Fruit fly (Drosophila melanogaster): Measurements from ENCODE around the gene mRpL35.

DNA sequence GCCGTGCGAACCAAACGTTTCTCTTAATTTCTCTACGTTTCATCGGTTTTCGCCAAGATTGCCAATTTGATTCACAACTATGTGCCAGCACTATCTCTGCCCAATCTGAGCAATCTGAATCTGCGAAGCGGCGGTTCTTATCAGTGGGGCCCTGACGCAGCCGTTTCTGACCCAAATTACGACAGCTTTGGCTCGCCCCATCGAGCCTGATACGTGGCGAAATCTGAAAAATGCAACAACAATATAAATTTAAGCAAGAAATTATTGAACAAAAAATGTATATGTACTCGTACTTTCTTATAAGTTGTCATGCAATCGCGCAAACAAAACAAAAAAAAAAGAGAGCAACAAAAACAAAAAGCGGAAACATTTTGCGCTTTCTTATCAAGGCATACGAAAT lies 46.4 kb upstream of the mRpL35 start:
- TF ChIP-seq CG15710 (tag; optimal IDR thresholded peaks at IDR 0.05), result no peak
- no peak for TF ChIP-seq gl (tag; optimal IDR thresholded peaks at IDR 0.05)
- TF ChIP-seq CG13204 (GFP tag; optimal IDR thresholded peaks at IDR 0.05), result no peak
- TF ChIP-seq D1 (tag; optimal IDR thresholded peaks at IDR 0.05), result no peak
- no peak for TF ChIP-seq EcR (GFP tag; optimal IDR thresholded peaks at IDR 0.05)
- TF ChIP-seq CG12605 (GFP tag; IDR thresholded peaks at IDR 0.05), result no peak
- no peak for TF ChIP-seq CG10348 (GFP tag; IDR thresholded peaks at IDR 0.05)
- TF ChIP-seq CG8301 (tag; optimal IDR thresholded peaks at IDR 0.05), result no peak
- no peak for TF ChIP-seq CG14655 (GFP tag; optimal IDR thresholded peaks at IDR 0.05)
- TF ChIP-seq CG32121 (GFP tag; IDR thresholded peaks at IDR 0.05), result no peak

All from whole organism, pupa.